Worm (Caenorhabditis elegans) whole organism, mixed stage, embryonic: ENCODE results near the gene dyci-1.

ENCODE experiments used
- M03D4.4 ChIP-seq: sonication (generic microtip); optimal IDR thresholded peaks from 2 replicates; lab custom pipeline; 2017; ENCODE audit warnings: mild to moderate bottlenecking, missing genetic modification characterization, missing compliant biosample characterization
- bed-3 ChIP-seq: fragments of 200-800 bp; sonication (Bioruptor generic); optimal IDR thresholded peaks from 3 replicates; lab custom pipeline; 2018; ENCODE audit warnings: mild to moderate bottlenecking, missing genetic modification characterization, moderate library complexity, missing compliant biosample characterization
- blmp-1 ChIP-seq: fragments of 150-350 bp; optimal IDR thresholded peaks from 2 replicates; lab custom pipeline; 2014; ENCODE audit warnings: missing biosample characterization, missing genetic modification characterization
- ceh-39 ChIP-seq: fragments of 150-350 bp; optimal IDR thresholded peaks from 2 replicates; lab custom pipeline; 2014; ENCODE audit warnings: missing biosample characterization, missing genetic modification characterization
- ceh-43 ChIP-seq: fragments of 200-800 bp; sonication (Bioruptor generic); optimal IDR thresholded peaks from 2 replicates; lab custom pipeline; 2018; ENCODE audit warnings: mild to moderate bottlenecking, missing genetic modification characterization, moderate library complexity, missing compliant biosample characterization
- ceh-83 ChIP-seq: fragments of 200-800 bp; sonication (Bioruptor generic); optimal IDR thresholded peaks from 2 replicates; lab custom pipeline; 2018; ENCODE audit warnings: mild to moderate bottlenecking, missing genetic modification characterization, missing compliant biosample characterization
- ces-1 ChIP-seq: fragments of 150-350 bp; optimal IDR thresholded peaks from 2 replicates; lab custom pipeline; 2014; ENCODE audit warnings: missing biosample characterization, missing genetic modification reagents, missing genetic modification characterization
- elt-3 ChIP-seq: fragments of 150-350 bp; optimal IDR thresholded peaks from 2 replicates; lab custom pipeline; 2014; ENCODE audit warnings: missing biosample characterization, missing genetic modification characterization
- flh-1 ChIP-seq: fragments of 200-800 bp; sonication (Bioruptor generic); optimal IDR thresholded peaks from 2 replicates; lab custom pipeline; 2018; ENCODE audit warnings: mild to moderate bottlenecking, missing genetic modification characterization, moderate library complexity, missing compliant biosample characterization
- hlh-1 ChIP-seq: fragments of 150-350 bp; optimal IDR thresholded peaks from 2 replicates; lab custom pipeline; 2014; ENCODE audit warnings: missing biosample characterization, missing genetic modification reagents, missing genetic modification characterization
- lin-13 ChIP-seq: fragments of 150-350 bp; optimal IDR thresholded peaks from 2 replicates; lab custom pipeline; 2014; ENCODE audit warnings: missing biosample characterization, missing genetic modification characterization
- lin-32 ChIP-seq: fragments of 200-800 bp; sonication (Bioruptor generic); optimal IDR thresholded peaks from 2 replicates; lab custom pipeline; 2018; ENCODE audit warnings: mild to moderate bottlenecking, missing genetic modification characterization, missing compliant biosample characterization
- lsy-2 ChIP-seq: fragments of 150-350 bp; optimal IDR thresholded peaks from 2 replicates; lab custom pipeline; 2014; ENCODE audit warnings: missing biosample characterization, missing genetic modification characterization
- mab-5 ChIP-seq: fragments of 150-350 bp; optimal IDR thresholded peaks from 2 replicates; lab custom pipeline; 2014; ENCODE audit warnings: missing biosample characterization, missing genetic modification characterization
- mep-1 ChIP-seq: fragments of 150-350 bp; optimal IDR thresholded peaks from 2 replicates; lab custom pipeline; 2017; ENCODE audit warnings: missing biosample characterization, missing genetic modification reagents, missing genetic modification characterization, inconsistent platforms
- mls-2 ChIP-seq: sonication (generic microtip); optimal IDR thresholded peaks from 2 replicates; lab custom pipeline; 2016; ENCODE audit warnings: mild to moderate bottlenecking, missing genetic modification characterization, moderate library complexity, missing compliant biosample characterization
- nhr-12 ChIP-seq: fragments of 150-350 bp; optimal IDR thresholded peaks from 2 replicates; lab custom pipeline; 2014; ENCODE audit warnings: missing biosample characterization, missing genetic modification characterization
- nhr-2 ChIP-seq: fragments of 150-350 bp; optimal IDR thresholded peaks from 2 replicates; lab custom pipeline; 2014; ENCODE audit warnings: missing biosample characterization, missing genetic modification characterization
- nhr-237 ChIP-seq: fragments of 150-350 bp; optimal IDR thresholded peaks from 2 replicates; lab custom pipeline; 2014; ENCODE audit warnings: missing biosample characterization, missing genetic modification characterization
- nhr-28 ChIP-seq: fragments of 150-350 bp; optimal IDR thresholded peaks from 2 replicates; lab custom pipeline; 2014; ENCODE audit warnings: missing biosample characterization, missing genetic modification characterization
- nhr-76 ChIP-seq: sonication (generic microtip); optimal IDR thresholded peaks from 2 replicates; lab custom pipeline; 2017; ENCODE audit warnings: missing biosample characterization, missing genetic modification characterization
- pha-4 ChIP-seq: fragments of 150-350 bp; optimal IDR thresholded peaks from 2 replicates; lab custom pipeline; 2018; ENCODE audit warnings: missing biosample characterization, missing genetic modification reagents, missing genetic modification characterization
- snpc-4 ChIP-seq: fragments of 150-350 bp; optimal IDR thresholded peaks from 2 replicates; lab custom pipeline; 2014; ENCODE audit warnings: missing biosample characterization, missing genetic modification characterization
- sptf-1 ChIP-seq: sonication (generic microtip); optimal IDR thresholded peaks from 2 replicates; lab custom pipeline; 2017; ENCODE audit warnings: mild to moderate bottlenecking, missing genetic modification characterization, moderate library complexity, missing compliant biosample characterization
- tbx-8 ChIP-seq: fragments of 200-800 bp; sonication (Bioruptor generic); optimal IDR thresholded peaks from 2 replicates; lab custom pipeline; 2018; ENCODE audit warnings: mild to moderate bottlenecking, missing genetic modification characterization, moderate library complexity, missing compliant biosample characterization
- unc-120 ChIP-seq: sonication (generic microtip); optimal IDR thresholded peaks from 2 replicates; lab custom pipeline; 2017; ENCODE audit warnings: missing genetic modification characterization, missing compliant biosample characterization; ENCODE audit not compliant: poor library complexity, severe bottlenecking
- unc-39 ChIP-seq: fragments of 150-350 bp; optimal IDR thresholded peaks from 2 replicates; lab custom pipeline; 2014; ENCODE audit warnings: missing biosample characterization, missing genetic modification characterization
- unc-62 ChIP-seq: fragments of 150-350 bp; optimal IDR thresholded peaks from 2 replicates; lab custom pipeline; 2014; ENCODE audit warnings: missing biosample characterization, missing genetic modification reagents, missing genetic modification characterization
- zip-8 ChIP-seq: fragments of 150-350 bp; optimal IDR thresholded peaks from 2 replicates; lab custom pipeline; 2014; ENCODE audit warnings: missing biosample characterization, missing genetic modification characterization
- ztf-11 ChIP-seq: fragments of 150-350 bp; optimal IDR thresholded peaks from 2 replicates; lab custom pipeline; 2014; ENCODE audit warnings: missing biosample characterization, missing genetic modification characterization

The dyci-1 gene

DNA sequence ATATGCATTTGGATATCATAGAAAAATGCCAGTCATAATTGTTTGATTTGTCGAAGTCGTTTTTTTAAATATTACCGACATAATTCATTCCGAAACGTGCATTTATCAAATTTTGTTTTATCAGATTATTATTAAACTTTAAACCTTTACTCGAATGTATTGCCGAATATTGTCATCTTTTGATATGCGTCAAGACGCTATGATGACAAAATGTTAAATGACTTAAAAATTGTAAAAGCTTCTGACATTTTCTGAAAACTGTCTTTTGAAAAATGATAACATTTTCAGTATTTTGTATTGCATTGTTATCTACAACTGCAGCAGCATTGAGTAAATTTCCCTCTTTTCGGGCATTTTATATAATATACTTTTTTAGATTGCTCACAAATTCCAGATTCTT lies 39.5 kb upstream of the dyci-1 start, which contains the start of gene H20E11.3:
TSS of gene H20E11.3 (plus strand) at position 195 of the 400 bp plus-strand sequence.
- TF ChIP-seq ztf-11 (no peak), nhr-237 (tag; lab: Kevin White, UChicago) (no peak), tbx-8 (GFP tag; lab: Kevin White, UChicago) (no peak), lin-32 (GFP tag; lab: Kevin White, UChicago) (no peak), hlh-1 (tag; lab: Kevin White, UChicago) (no peak), mls-2 (tag; lab: Kevin White, UChicago) (no peak), flh-1 (no peak), snpc-4 (tag; lab: Kevin White, UChicago) (no peak), blmp-1 (no peak), M03D4.4 (tag; lab: Kevin White, UChicago) (no peak), ceh-43 (GFP tag; lab: Kevin White, UChicago) (no peak), unc-62 (GFP tag; lab: Kevin White, UChicago) (no peak)

DNA sequence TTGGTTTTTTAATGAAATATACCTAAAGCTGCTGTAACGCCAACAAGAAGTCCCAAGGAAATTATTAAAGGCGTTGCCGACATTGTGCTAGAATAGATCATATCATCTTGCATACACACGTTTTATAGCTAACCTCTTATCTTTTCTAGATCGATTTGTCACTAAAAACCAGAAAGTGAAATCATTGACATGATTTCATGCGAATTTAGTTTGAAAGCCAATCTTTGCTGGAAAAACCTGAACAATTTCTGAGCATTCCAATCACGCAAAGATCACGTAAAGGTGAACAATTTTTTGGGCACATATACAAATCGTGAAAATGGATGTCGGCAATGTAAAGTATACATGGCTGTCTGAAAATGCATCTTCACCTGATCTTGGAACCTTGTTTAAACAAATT lies 37.3 kb upstream of the dyci-1 start, which contains the start of gene C17H12.6:
TSS of gene C17H12.6 (minus strand) at position 101 of the 400 bp plus-strand sequence.
- TF ChIP-seq nhr-76 (tag; lab: Kevin White, UChicago) (no peak), hlh-1 (tag; lab: Kevin White, UChicago) (no peak), flh-1 (no peak), ceh-83 (no peak), ceh-43 (GFP tag; lab: Kevin White, UChicago) (no peak), nhr-12 (no peak), tbx-8 (GFP tag; lab: Kevin White, UChicago) (no peak), mab-5 (no peak), nhr-237 (tag; lab: Kevin White, UChicago) (no peak), nhr-2 (tag; lab: Kevin White, UChicago) (no peak), nhr-28 (tag; lab: Kevin White, UChicago) (no peak), lin-32 (GFP tag; lab: Kevin White, UChicago) (no peak), ces-1 (GFP tag; lab: Kevin White, UChicago) (no peak), mep-1 (tag; lab: Kevin White, UChicago) (no peak), ceh-39 (tag; lab: Kevin White, UChicago) (no peak)
- TF ChIP-seq, all 35 proteins: peak for 0

DNA sequence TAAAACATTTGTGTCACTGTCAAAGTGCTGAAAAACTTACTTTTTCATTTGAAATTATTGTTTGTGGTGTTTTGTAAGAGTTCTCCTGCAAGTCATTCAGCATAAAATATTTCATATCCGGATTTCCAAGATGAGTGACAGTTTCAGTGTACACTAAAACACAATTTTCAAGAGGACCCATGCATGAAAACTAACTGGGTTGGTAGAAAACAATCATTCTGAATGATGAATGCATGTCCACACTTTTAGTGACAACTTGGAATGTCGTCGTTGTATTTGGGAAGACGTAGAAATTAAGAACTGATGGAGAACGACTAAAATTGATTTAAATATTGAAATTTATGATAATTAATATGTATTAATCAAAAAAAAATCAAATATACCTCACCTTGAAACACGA lies 36.6 kb upstream of the dyci-1 start:
- TF ChIP-seq zip-8 (no peak), nhr-76 (tag; lab: Kevin White, UChicago) (no peak), lin-32 (GFP tag; lab: Kevin White, UChicago) (no peak), nhr-28 (tag; lab: Kevin White, UChicago) (no peak), unc-39 (no peak), mab-5 (no peak), ceh-43 (GFP tag; lab: Kevin White, UChicago) (no peak), bed-3 (GFP tag; lab: Kevin White, UChicago) (no peak), unc-120 (no peak), unc-62 (GFP tag; lab: Kevin White, UChicago) (no peak), nhr-2 (tag; lab: Kevin White, UChicago) (no peak), nhr-237 (tag; lab: Kevin White, UChicago) (no peak), ztf-11 (no peak)
- TF ChIP-seq, all 35 proteins: peak for 0

DNA sequence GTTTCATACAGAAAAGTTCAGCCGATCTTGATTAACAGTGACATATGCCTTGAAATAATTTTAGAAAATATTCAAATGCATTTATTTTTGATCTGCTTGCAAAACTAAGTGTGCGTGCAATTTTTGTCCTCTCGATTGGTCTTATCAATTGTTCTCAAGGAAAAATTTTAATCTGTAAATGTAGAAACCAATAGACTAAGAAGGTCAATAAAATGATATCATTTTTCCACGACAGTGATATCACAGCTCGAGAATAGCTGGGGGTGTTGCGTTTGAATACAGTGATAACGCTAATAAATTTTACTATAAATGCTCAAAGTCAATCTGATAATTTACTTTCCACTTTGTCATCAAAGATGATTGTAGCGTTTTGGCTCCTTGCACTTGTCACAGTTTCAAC lies 33.3 kb upstream of the dyci-1 start, which contains the start of gene C17H12.8:
TSS of gene C17H12.8 (plus strand) at position 335 of the 400 bp plus-strand sequence.
- TF ChIP-seq ceh-39 (tag; lab: Kevin White, UChicago): no peak
- TF ChIP-seq lsy-2 (tag; lab: Kevin White, UChicago): no peak

DNA sequence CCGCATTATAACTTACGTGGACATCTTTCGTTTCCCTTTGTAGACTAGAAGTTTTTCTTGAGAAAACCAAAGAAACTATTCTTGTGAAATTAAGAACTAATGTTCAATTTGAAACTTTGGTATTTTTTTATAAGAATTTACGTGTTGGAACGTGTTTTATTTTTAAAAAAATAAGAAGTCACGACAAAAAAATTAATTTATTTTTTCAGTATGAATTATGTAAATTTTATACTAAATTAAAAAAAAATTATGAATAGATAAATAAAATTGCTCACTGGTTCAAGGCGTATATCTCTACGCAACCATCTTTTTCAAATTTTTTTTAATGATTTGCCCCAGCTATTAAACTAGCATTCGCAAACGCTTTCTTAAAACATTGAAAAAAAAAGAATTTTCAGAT lies 32.5 kb upstream of the dyci-1 start, which contains the start of gene C17H12.5:
TSS of gene C17H12.5 (minus strand) at position 101 of the 400 bp plus-strand sequence.
- TF ChIP-seq blmp-1 (no peak), lin-13 (tag; lab: Kevin White, UChicago) (no peak), unc-62 (GFP tag; lab: Kevin White, UChicago) (no peak), zip-8 (no peak), unc-39 (no peak), M03D4.4 (tag; lab: Kevin White, UChicago) (no peak), elt-3 (tag; lab: Kevin White, UChicago) (no peak), hlh-1 (tag; lab: Kevin White, UChicago) (no peak), unc-120 (no peak), pha-4 (tag; lab: Kevin White, UChicago) (no peak), nhr-76 (tag; lab: Kevin White, UChicago) (no peak), sptf-1 (no peak), nhr-28 (tag; lab: Kevin White, UChicago) (no peak), nhr-12 (no peak), mab-5 (no peak), lin-32 (GFP tag; lab: Kevin White, UChicago) (no peak)
